Worm (Caenorhabditis elegans): ENCODE results near the gene emb-5.
A peak's percentile ranks its signal among the peaks of the same experiment; 100 is the strongest.

The emb-5 gene

DNA sequence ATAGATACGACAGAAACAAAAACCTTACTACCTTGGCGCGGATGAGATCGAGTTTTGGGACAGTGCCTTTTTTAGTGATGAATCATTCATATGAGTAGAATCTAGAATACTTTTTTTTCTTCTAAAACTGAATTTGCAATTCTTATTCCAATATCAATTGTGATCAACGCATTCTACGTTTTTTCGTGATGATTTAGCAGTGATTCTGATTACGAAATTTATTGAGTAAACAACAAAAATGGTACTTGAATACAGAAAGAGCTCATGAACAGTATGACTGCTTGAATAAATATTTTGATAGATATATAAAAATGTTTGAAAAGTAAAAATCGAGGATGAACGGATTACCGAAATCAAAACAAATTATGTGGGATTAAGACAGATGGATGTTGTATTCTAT is 5.4 kb downstream of the emb-5 start, which contains the start of gene him-18:
him-18 (minus strand) TSS at position 101 of the 400 bp plus-strand sequence.
- TF ChIP-seq rbr-2 (tag; optimal IDR thresholded peaks at IDR 0.05), result no peak
- no peak for TF ChIP-seq nhr-76 (tag; optimal IDR thresholded peaks at IDR 0.05)
- no peak for TF ChIP-seq nhr-10 (tag; optimal IDR thresholded peaks at IDR 0.05)
- TF ChIP-seq ceh-62 (tag; optimal IDR thresholded peaks at IDR 0.05), result no peak
- TF ChIP-seq lin-13 (GFP tag; optimal IDR thresholded peaks at IDR 0.05), result no peak
- no peak for TF ChIP-seq nhr-6 (tag; optimal IDR thresholded peaks at IDR 0.05)
- TF ChIP-seq ceh-28 (tag; optimal IDR thresholded peaks at IDR 0.05), result no peak

DNA sequence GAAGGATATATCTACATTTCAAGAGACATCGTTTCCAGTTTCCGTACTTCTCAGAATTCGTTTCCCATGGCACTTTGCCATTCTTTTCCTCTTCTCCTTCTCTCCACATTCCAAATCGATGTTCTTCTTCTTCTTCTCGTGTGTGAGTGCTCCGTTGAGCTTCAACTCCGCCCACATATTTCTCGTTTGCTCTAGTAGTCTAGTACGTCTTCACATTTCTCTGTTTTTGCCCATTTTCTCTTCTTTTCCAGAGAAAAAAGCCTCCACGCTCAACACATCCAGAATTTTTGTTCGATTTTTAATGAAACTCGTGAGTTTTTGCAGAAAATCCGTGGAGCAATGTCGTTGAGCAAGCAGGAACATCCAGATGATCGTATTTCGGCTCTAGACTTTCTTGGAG is 11.6 kb downstream of the emb-5 start, which contains the start of gene T04A8.18:
T04A8.18 (plus strand) TSS at position 301 of the 400 bp plus-strand sequence.
- TF ChIP-seq nhr-111 (GFP tag; optimal IDR thresholded peaks at IDR 0.05) (no peak), tag-97 (GFP tag; IDR thresholded peaks at IDR 0.05) (no peak), saeg-2 (GFP tag; IDR thresholded peaks at IDR 0.05) (no peak), ces-1 (GFP tag; optimal IDR thresholded peaks at IDR 0.05) (no peak), jun-1 (tag; optimal IDR thresholded peaks at IDR 0.05) (no peak), vab-7 (GFP tag; IDR thresholded peaks at IDR 0.05) (no peak), T20F7.1 (GFP tag; optimal IDR thresholded peaks at IDR 0.05) (no peak), hif-1 (tag; optimal IDR thresholded peaks at IDR 0.05) (no peak), zag-1 (tag; optimal IDR thresholded peaks at IDR 0.05) (no peak), pha-4 (GFP tag; IDR thresholded peaks at IDR 0.05) (no peak), pha-4 (tag; optimal IDR thresholded peaks at IDR 0.05) (no peak), dpl-1 (GFP tag; optimal IDR thresholded peaks at IDR 0.05) (no peak), dve-1 (tag; optimal IDR thresholded peaks at IDR 0.05; ENCODE audit: insufficient read depth) (no peak), ctbp-1 (GFP tag; IDR thresholded peaks at IDR 0.05) (no peak), lin-15B (tag; optimal IDR thresholded peaks at IDR 0.05) (no peak), unc-39 (tag; optimal IDR thresholded peaks at IDR 0.05) (no peak), Y5F2A.4 (GFP tag; optimal IDR thresholded peaks at IDR 0.05) (no peak)

DNA sequence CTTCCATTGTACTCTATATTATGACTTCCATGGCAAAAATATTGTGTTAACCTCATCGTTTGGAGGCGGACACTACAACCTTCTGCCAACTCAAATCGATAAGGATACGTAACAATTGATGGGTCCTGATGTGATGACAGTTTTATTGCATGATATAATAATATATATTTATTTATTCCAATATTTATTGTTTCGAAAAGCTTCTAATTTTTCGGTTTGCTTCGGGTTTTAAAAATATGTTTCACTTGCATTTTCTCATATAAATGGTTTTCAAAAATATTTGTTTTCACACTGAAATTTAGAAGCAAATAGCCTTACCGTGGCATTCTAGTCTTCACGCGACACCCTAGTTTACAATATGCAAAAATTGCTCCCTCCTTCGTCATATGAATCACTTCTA is 13.8 kb downstream of the emb-5 start, which contains the start of gene T04A8.13:
T04A8.13 (plus strand) TSS at position 301 of the 400 bp plus-strand sequence.
- TF ChIP-seq R02D3.7 (tag; optimal IDR thresholded peaks at IDR 0.05) (no peak), D1046.2 (GFP tag; IDR thresholded peaks at IDR 0.05) (no peak), zfp-2 (tag; optimal IDR thresholded peaks at IDR 0.05) (no peak), madf-9 (GFP tag; conservative IDR thresholded peaks at IDR 0.05) (no peak), lin-15B (tag; optimal IDR thresholded peaks at IDR 0.05) (no peak), ZK546.5 (tag; optimal IDR thresholded peaks at IDR 0.05) (no peak), zag-1 (tag; optimal IDR thresholded peaks at IDR 0.05) (no peak)

DNA sequence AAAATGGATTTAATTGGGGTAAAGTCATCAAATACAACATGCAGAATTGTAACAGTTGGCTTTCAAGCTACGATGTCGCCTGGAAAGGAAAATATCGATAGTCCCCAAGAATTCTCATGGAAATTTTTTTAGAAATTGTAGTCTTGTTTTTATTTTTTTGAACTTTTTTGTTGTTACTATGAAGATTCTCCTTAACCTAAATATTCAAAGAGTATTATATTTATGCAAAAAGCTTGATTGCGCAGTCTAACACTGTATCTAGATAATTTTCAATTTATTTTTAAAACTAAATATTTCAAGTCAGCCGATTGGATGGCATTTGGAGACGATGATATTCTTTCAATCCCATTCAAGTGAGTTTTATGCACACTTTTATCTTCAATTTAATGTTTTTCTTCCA is 15.3 kb downstream of the emb-5 start, which contains the start of gene pgap-2:
pgap-2 (plus strand) TSS at position 301 of the 400 bp plus-strand sequence.
- TF ChIP-seq lin-15B (tag; optimal IDR thresholded peaks at IDR 0.05), result no peak
- TF ChIP-seq fos-1 (tag; optimal IDR thresholded peaks at IDR 0.05), result no peak
- TF ChIP-seq unc-62 (GFP tag; optimal IDR thresholded peaks at IDR 0.05 in 1 of 2), result peak in 1 of 2 experiments; percentile 5
- no peak for TF ChIP-seq unc-62 (tag; optimal IDR thresholded peaks at IDR 0.05)

DNA sequence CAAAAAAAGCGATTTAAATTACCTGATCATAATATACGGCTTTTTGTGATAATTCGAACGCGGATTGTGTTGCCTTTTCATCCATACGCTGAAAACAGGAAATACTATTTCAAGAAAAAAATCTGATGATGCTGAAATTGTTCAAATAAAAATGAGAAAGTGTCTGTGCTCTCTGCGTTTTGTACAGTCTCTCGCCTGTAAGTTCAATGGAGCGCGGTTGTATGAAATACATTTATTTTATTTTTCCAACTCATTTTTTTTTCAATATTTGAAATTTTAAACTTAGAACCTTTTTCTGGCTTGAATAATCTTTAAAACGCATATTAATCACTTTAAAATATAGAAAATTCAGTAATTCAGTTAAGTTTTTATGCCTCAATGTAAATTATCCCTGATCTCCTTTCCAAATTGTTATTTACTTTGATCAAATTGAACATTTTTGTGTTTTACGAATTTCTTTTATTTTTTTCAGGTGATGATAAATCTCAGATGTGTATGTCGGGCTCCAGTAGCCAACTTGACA is 16.5 kb downstream of the emb-5 start, which contains the start of the genes clp-2 and mrpl-16:
clp-2 (minus strand) TSS at position 94 of the 523 bp plus-strand sequence.
mrpl-16 (plus strand) TSS at position 473 of the 523 bp plus-strand sequence.
- TF ChIP-seq aha-1 (tag) (peak; percentile 33), lsy-2 (tag; optimal IDR thresholded peaks at IDR 0.05) (peak in 1 of 2 experiments; percentile 55), mes-2 (tag; optimal IDR thresholded peaks at IDR 0.05; ENCODE audit: poor library complexity, severe bottlenecking) (peak; percentile 72), lin-38 (GFP tag; IDR thresholded peaks at IDR 0.05) (peak; percentile 82), dpl-1 (GFP tag; optimal IDR thresholded peaks at IDR 0.05) (peak; percentile 22), nhr-28 (tag; optimal IDR thresholded peaks at IDR 0.05) (peak; percentile 2), ceh-28 (tag; optimal IDR thresholded peaks at IDR 0.05) (no peak), cey-2 (tag; optimal IDR thresholded peaks at IDR 0.05; ENCODE audit: borderline replicate concordance, insufficient read depth) (no peak), D1046.2 (GFP tag; IDR thresholded peaks at IDR 0.05) (no peak)

All from whole organism, L4 larva.